Fruit fly (Drosophila melanogaster) whole organism, embryonic: ENCODE results near the gene CG31999.

Source experiments
- CG16815 ChIP-seq: fragments of 200-800 bp; sonication (Bioruptor generic); optimal IDR thresholded peaks from 3 replicates; lab custom pipeline; 2017; ENCODE audit warnings: missing biosample characterization, mild to moderate bottlenecking, missing genetic modification characterization
- CG30403 ChIP-seq: fragments of 200-800 bp; sonication (Bioruptor generic); optimal IDR thresholded peaks from 3 replicates; lab custom pipeline; 2016; ENCODE audit warnings: missing biosample characterization, missing genetic modification characterization
- gem ChIP-seq: fragments of 200-800 bp; sonication (Bioruptor generic); optimal IDR thresholded peaks from 2 replicates; lab custom pipeline; 2019; ENCODE audit warnings: missing biosample characterization, mild to moderate bottlenecking, missing genetic modification characterization, moderate library complexity
- sens ChIP-seq: fragments of 200-800 bp; sonication (Bioruptor generic); peaks from one replicate; lab custom pipeline; 2016; ENCODE audit warnings: missing biosample characterization, missing genetic modification characterization

dm6 chr4:230430-230829 lies 2.9 kb upstream of the CG31999 start, which contains the start of gene CG1674:
- TF ChIP-seq CG16815 (GFP tag; lab: Kevin White, UChicago): no peak
- no peak for TF ChIP-seq CG30403 (GFP tag; lab: Kevin White, UChicago)
- TF ChIP-seq sens (GFP tag; lab: Kevin White, UChicago): no peak
- TF ChIP-seq gem (tag; lab: Kevin White, UChicago): no peak
